Fruit fly (Drosophila melanogaster): Measurements from ENCODE around the gene CG33303.

CG33303 gene

dm6 chr2L:10334854-10335277 is 40.7 kb downstream of the CG33303 start (continued):
- no peak for TF ChIP-seq CG3838 (GFP tag; optimal IDR thresholded peaks at IDR 0.05)
- no peak for TF ChIP-seq al (GFP tag; IDR thresholded peaks at IDR 0.05)
- TF ChIP-seq CG17568 (GFP tag; optimal IDR thresholded peaks at IDR 0.05) = peak; percentile 72
- peak; percentile 69 for TF ChIP-seq ara (GFP tag; IDR thresholded peaks at IDR 0.05)
- TF ChIP-seq CG5953 (GFP tag; IDR thresholded peaks at IDR 0.05) = 0 out of 2 replicates have a peak, but pooled peaks have one; percentile 19
- peak; percentile 79; the same call in 1 of the 2 replicates for TF ChIP-seq rib (GFP tag; IDR thresholded peaks at IDR 0.05)
- TF ChIP-seq sens (GFP tag) = peak; percentile 91
- no peak for TF ChIP-seq psq (GFP tag; optimal IDR thresholded peaks at IDR 0.05)
- TF ChIP-seq CG15696 (tag; optimal IDR thresholded peaks at IDR 0.05) = peak; percentile 72
- TF ChIP-seq Gug (GFP tag; IDR thresholded peaks at IDR 0.05) = no peak
- TF ChIP-seq CG6683 (GFP tag; optimal IDR thresholded peaks at IDR 0.05) = peak; percentile 50
- peak; percentile 63 for TF ChIP-seq CG3163 (GFP tag; optimal IDR thresholded peaks at IDR 0.05)
- peak; percentile 92 for TF ChIP-seq D (optimal IDR thresholded peaks at IDR 0.05)
- TF ChIP-seq D (GFP tag; optimal IDR thresholded peaks at IDR 0.05) = peak; percentile 31
- TF ChIP-seq Max (GFP tag; optimal IDR thresholded peaks at IDR 0.05) = peak; percentile 6
- no peak for TF ChIP-seq klu (GFP tag; IDR thresholded peaks at IDR 0.05)
- peak; percentile 51 for TF ChIP-seq bbx (GFP tag; IDR thresholded peaks at IDR 0.05; ENCODE audit: partially characterized antibody)
- no peak for TF ChIP-seq CG4282 (GFP tag; optimal IDR thresholded peaks at IDR 0.05)
- peak; percentile 5 for TF ChIP-seq btn (GFP tag; optimal IDR thresholded peaks at IDR 0.05)
- peak; percentile 73 for TF ChIP-seq CG15479 (GFP tag; optimal IDR thresholded peaks at IDR 0.05)
- no peak for TF ChIP-seq jing (GFP tag; optimal IDR thresholded peaks at IDR 0.05)
- TF ChIP-seq CG6791 (GFP tag; IDR thresholded peaks at IDR 0.05; ENCODE audit: partially characterized antibody) = no peak; the same call in 2 of the 3 replicates
- TF ChIP-seq sd (tag; optimal IDR thresholded peaks at IDR 0.05) = peak; percentile 93
- no peak for TF ChIP-seq Bdp1 (GFP tag; optimal IDR thresholded peaks at IDR 0.05)
- TF ChIP-seq nmo (GFP tag; optimal IDR thresholded peaks at IDR 0.05) = peak; percentile 35
- no peak for TF ChIP-seq trh (GFP tag; optimal IDR thresholded peaks at IDR 0.05)
- peak; percentile 47 for TF ChIP-seq trem (tag; optimal IDR thresholded peaks at IDR 0.05)
- no peak for TF ChIP-seq usp (GFP tag; optimal IDR thresholded peaks at IDR 0.05)
- TF ChIP-seq Doc3 (GFP tag; IDR thresholded peaks at IDR 0.05; ENCODE audit: partially characterized antibody) = 0 out of 3 replicates have a peak, but pooled peaks have one; percentile 11
- TF ChIP-seq BtbVII (GFP tag; optimal IDR thresholded peaks at IDR 0.05) = peak; percentile 71
- TF ChIP-seq bowl (GFP tag; IDR thresholded peaks at IDR 0.05) = no peak; the same call in 1 of the 2 replicates
- TF ChIP-seq pnt (GFP tag; optimal IDR thresholded peaks at IDR 0.05) = peak; percentile 27
- TF ChIP-seq CG16815 (GFP tag; optimal IDR thresholded peaks at IDR 0.05) = no peak
- TF ChIP-seq CG11247 (GFP tag; IDR thresholded peaks at IDR 0.05) = no peak
- no peak for TF ChIP-seq Lpt (GFP tag; optimal IDR thresholded peaks at IDR 0.05)
- peak; percentile 35 for TF ChIP-seq CG2202 (tag; optimal IDR thresholded peaks at IDR 0.05)
- TF ChIP-seq CG6765 (GFP tag; optimal IDR thresholded peaks at IDR 0.05) = peak; percentile 77
- TF ChIP-seq Asciz (GFP tag; optimal IDR thresholded peaks at IDR 0.05) = peak; percentile 69
- TF ChIP-seq sens-2 (GFP tag; IDR thresholded peaks at IDR 0.05) = no peak
- no peak; the same call in 2 of the 3 replicates for TF ChIP-seq ci (GFP tag; IDR thresholded peaks at IDR 0.05)
- peak; percentile 14 for TF ChIP-seq CG10654 (GFP tag; optimal IDR thresholded peaks at IDR 0.05)
- TF ChIP-seq CG7928 (GFP tag; optimal IDR thresholded peaks at IDR 0.05) = no peak
- no peak for TF ChIP-seq CG4360 (GFP tag; IDR thresholded peaks at IDR 0.05)
- peak; percentile 95 for TF ChIP-seq CG12769 (tag; optimal IDR thresholded peaks at IDR 0.05)
- TF ChIP-seq Meics (GFP tag; optimal IDR thresholded peaks at IDR 0.05) = peak; percentile 66
- TF ChIP-seq slbo (GFP tag; IDR thresholded peaks at IDR 0.05) = peak; percentile 64
- TF ChIP-seq unc-4 (GFP tag; IDR thresholded peaks at IDR 0.05; ENCODE audit: partially characterized antibody) = peak; percentile 67
- TF ChIP-seq MTF-1 (GFP tag; optimal IDR thresholded peaks at IDR 0.05; ENCODE audit: borderline replicate concordance) = peak; percentile 74
- peak; percentile 40 for TF ChIP-seq ash1 (GFP tag; optimal IDR thresholded peaks at IDR 0.05)
- peak; percentile 36 for TF ChIP-seq Camta (GFP tag; optimal IDR thresholded peaks at IDR 0.05)
- peak; percentile 81 for TF ChIP-seq CG13287 (GFP tag; IDR thresholded peaks at IDR 0.05; ENCODE audit: partially characterized antibody)

All from whole organism, embryonic.